Worm (Caenorhabditis elegans) whole organism, L2 larva: ENCODE results near the gene F46B6.10.
A peak's percentile ranks its signal among the peaks of the same experiment; 100 is the strongest.

Experiments
- C34F6.9 ChIP-seq: fragments of 150-350 bp; optimal IDR thresholded peaks from 2 replicates; lab custom pipeline; 2014; ENCODE audit warnings: missing biosample characterization, missing genetic modification characterization
- F13H6.1 ChIP-seq: sonication (generic microtip); optimal IDR thresholded peaks from 2 replicates; lab custom pipeline; 2016; ENCODE audit warnings: missing genetic modification characterization, missing compliant biosample characterization
- R02D3.7 ChIP-seq: fragments of 150-350 bp; optimal IDR thresholded peaks from 2 replicates; lab custom pipeline; 2014; ENCODE audit warnings: missing biosample characterization, missing genetic modification characterization
- Y55F3AM.14 ChIP-seq: fragments of 200-800 bp; sonication (Bioruptor generic); optimal IDR thresholded peaks from 2 replicates; lab custom pipeline; 2018; ENCODE audit warnings: mild to moderate bottlenecking, missing genetic modification characterization, missing compliant biosample characterization
- ZK546.5 ChIP-seq: sonication (generic microtip); optimal IDR thresholded peaks from 2 replicates; lab custom pipeline; 2017; ENCODE audit warnings: missing biosample characterization, missing genetic modification characterization
- aly-2 ChIP-seq: fragments of 150-350 bp; optimal IDR thresholded peaks from 2 replicates; lab custom pipeline; 2014; ENCODE audit warnings: missing biosample characterization, missing genetic modification characterization
- blmp-1 ChIP-seq: sonication (generic microtip); optimal IDR thresholded peaks from 2 replicates; lab custom pipeline; 2017; ENCODE audit warnings: missing genetic modification characterization, mild to moderate bottlenecking, missing compliant biosample characterization, antibody characterized with exemption, moderate library complexity; ENCODE audit not compliant: insufficient read depth
- ceh-16 ChIP-seq: fragments of 150-350 bp; optimal IDR thresholded peaks from 2 replicates; lab custom pipeline; 2014; ENCODE audit warnings: missing biosample characterization, missing genetic modification characterization
- ceh-82 ChIP-seq: fragments of 150-350 bp; optimal IDR thresholded peaks from 2 replicates; lab custom pipeline; 2014; ENCODE audit warnings: missing biosample characterization, missing genetic modification characterization
- crh-2 ChIP-seq: sonication (generic microtip); optimal IDR thresholded peaks from 2 replicates; lab custom pipeline; 2017; ENCODE audit warnings: missing biosample characterization, missing genetic modification characterization
- elt-1 ChIP-seq: fragments of 150-350 bp; optimal IDR thresholded peaks from 2 replicates; lab custom pipeline; 2014; ENCODE audit warnings: missing biosample characterization, missing genetic modification characterization
- elt-3 ChIP-seq: sonication (generic microtip); optimal IDR thresholded peaks from 2 replicates; lab custom pipeline; 2017; ENCODE audit warnings: missing biosample characterization, missing genetic modification characterization
- fos-1 ChIP-seq: fragments of 150-350 bp; optimal IDR thresholded peaks from 2 replicates; lab custom pipeline; 2014; ENCODE audit warnings: missing biosample characterization, missing genetic modification characterization
- lin-11 ChIP-seq: fragments of 150-350 bp; sonication (generic microtip); optimal IDR thresholded peaks from 2 replicates; lab custom pipeline; 2014; ENCODE audit warnings: missing biosample characterization, missing genetic modification characterization, inconsistent platforms, mixed read lengths
- lin-13 ChIP-seq: fragments of 150-350 bp; optimal IDR thresholded peaks from 2 replicates; lab custom pipeline; 2014; ENCODE audit warnings: missing biosample characterization, missing genetic modification reagents, missing genetic modification characterization
- lin-39 ChIP-seq: fragments of 150-350 bp; optimal IDR thresholded peaks from 2 replicates; lab custom pipeline; 2014; ENCODE audit warnings: missing biosample characterization, missing genetic modification reagents, missing genetic modification characterization
- lsy-2 ChIP-seq, 2 experiments: fragments of 150-350 bp in 1 of 2; sonication (generic microtip) in 1 of 2; optimal IDR thresholded peaks; 2 replicates each; lab custom pipeline; 2014 to 2017; ENCODE audit warnings: missing biosample characterization in 2 of 2, missing genetic modification characterization in 2 of 2
- mbf-1 ChIP-seq: sonication (generic microtip); optimal IDR thresholded peaks from 2 replicates; lab custom pipeline; 2017; ENCODE audit warnings: missing biosample characterization, missing genetic modification characterization
- mdl-1 ChIP-seq, 2 experiments: fragments of 150-350 bp in 1 of 2; sonication (generic microtip) in 1 of 2; optimal IDR thresholded peaks; 2 replicates each; lab custom pipeline; 2017; ENCODE audit warnings: missing biosample characterization in 2 of 2, missing genetic modification characterization in 2 of 2
- nhr-11 ChIP-seq: fragments of 150-350 bp; optimal IDR thresholded peaks from 2 replicates; lab custom pipeline; 2014; ENCODE audit warnings: missing biosample characterization, missing genetic modification characterization
- nhr-12 ChIP-seq: fragments of 150-350 bp; optimal IDR thresholded peaks from 2 replicates; lab custom pipeline; 2014; ENCODE audit warnings: missing biosample characterization, missing genetic modification characterization
- nhr-129 ChIP-seq: fragments of 150-350 bp; optimal IDR thresholded peaks from 2 replicates; lab custom pipeline; 2014; ENCODE audit warnings: missing biosample characterization, missing genetic modification characterization
- nhr-237 ChIP-seq: fragments of 150-350 bp; optimal IDR thresholded peaks from 2 replicates; lab custom pipeline; 2014; ENCODE audit warnings: missing biosample characterization, missing genetic modification characterization
- nhr-25 ChIP-seq: fragments of 150-350 bp; sonication (generic microtip); optimal IDR thresholded peaks from 3 replicates; lab custom pipeline; 2014; ENCODE audit warnings: missing biosample characterization, missing genetic modification characterization
- nhr-6 ChIP-seq: fragments of 150-350 bp; optimal IDR thresholded peaks from 2 replicates; lab custom pipeline; 2014; ENCODE audit warnings: missing biosample characterization, missing genetic modification characterization
- nhr-77 ChIP-seq: fragments of 150-350 bp; optimal IDR thresholded peaks from 2 replicates; lab custom pipeline; 2014; ENCODE audit warnings: missing biosample characterization, missing genetic modification characterization
- sem-4 ChIP-seq: fragments of 150-350 bp; optimal IDR thresholded peaks from 2 replicates; lab custom pipeline; 2014; ENCODE audit warnings: missing biosample characterization, missing genetic modification reagents, missing genetic modification characterization
- skn-1 ChIP-seq: sonication (generic microtip); optimal IDR thresholded peaks from 2 replicates; lab custom pipeline; 2017; ENCODE audit warnings: missing biosample characterization, missing genetic modification characterization
- sma-3 ChIP-seq: sonication (generic microtip); optimal IDR thresholded peaks from 2 replicates; lab custom pipeline; 2016; ENCODE audit warnings: missing genetic modification reagents, missing genetic modification characterization, missing compliant biosample characterization
- sma-9 ChIP-seq, 2 experiments: fragments of 150-350 bp in 1 of 2; sonication (generic microtip) in 1 of 2; optimal IDR thresholded peaks; 2 replicates each; lab custom pipeline; 2014 to 2016; ENCODE audit warnings: missing genetic modification characterization in 2 of 2, mild to moderate bottlenecking in 1 of 2, missing biosample characterization in 1 of 2, missing compliant biosample characterization in 1 of 2, missing genetic modification reagents in 1 of 2, moderate library complexity in 1 of 2
- unc-55 ChIP-seq: fragments of 150-350 bp; sonication (generic microtip); optimal IDR thresholded peaks from 3 replicates; lab custom pipeline; 2014; ENCODE audit warnings: missing biosample characterization, missing genetic modification reagents, missing genetic modification characterization
- unc-62 ChIP-seq: fragments of 150-350 bp; optimal IDR thresholded peaks from 2 replicates; lab custom pipeline; 2014; ENCODE audit warnings: missing biosample characterization, missing genetic modification reagents, missing genetic modification characterization
- zag-1 ChIP-seq: fragments of 150-350 bp; optimal IDR thresholded peaks from 2 replicates; lab custom pipeline; 2014; ENCODE audit warnings: missing biosample characterization, missing genetic modification characterization
- ztf-1 ChIP-seq: fragments of 200-800 bp; sonication (Bioruptor generic); conservative IDR thresholded peaks from 2 replicates; pipeline ENCODE4 v1.3.6; 2022; ENCODE audit warnings: missing genetic modification characterization, missing compliant biosample characterization

F46B6.10 gene

DNA sequence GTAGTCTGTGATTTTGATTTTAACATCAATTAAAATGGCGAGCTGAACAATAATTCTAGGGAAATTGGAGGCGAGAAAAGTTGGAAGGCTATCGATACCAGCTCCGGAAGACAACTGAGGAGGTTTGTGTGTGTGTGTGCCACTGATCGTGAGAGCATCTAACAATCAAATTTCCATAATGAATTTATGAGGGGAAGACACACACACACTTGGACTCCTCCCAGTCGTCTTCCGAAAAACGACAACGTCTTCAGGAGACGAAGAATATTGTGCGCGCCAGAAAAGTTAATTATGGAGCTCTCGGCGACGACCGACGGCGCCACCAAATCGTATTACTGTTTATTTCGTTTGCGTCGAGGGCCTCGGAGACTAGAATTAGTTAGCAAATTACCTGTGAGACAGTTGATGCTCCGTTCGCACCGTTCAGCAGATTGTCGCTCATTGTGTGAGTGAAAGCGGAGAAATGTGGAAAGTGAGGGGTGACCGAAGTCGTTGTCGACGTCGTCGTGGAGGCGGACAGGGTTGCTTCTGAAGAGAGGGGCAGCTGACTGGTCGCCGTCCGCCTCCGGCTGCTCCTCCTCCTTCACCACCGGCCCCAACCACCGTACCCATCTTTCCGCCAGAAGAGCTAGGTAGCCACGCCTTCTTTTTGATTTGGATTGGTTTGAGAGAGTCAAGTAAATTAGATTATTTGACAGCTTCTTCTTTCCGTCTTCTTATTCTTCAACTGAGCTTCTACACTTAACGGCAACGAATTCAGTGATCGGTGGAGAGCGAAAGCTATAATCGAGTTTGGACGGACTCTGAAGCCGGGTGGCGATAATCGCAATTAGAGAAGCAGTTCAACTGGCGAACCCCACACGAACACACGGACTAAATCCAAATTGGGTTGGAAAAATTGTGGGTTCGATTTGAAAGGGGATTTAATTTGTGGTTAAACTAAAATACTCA lies 32.8 kb downstream of the F46B6.10 start, which contains the start of gene unc-42:
TSS of gene unc-42 (minus strand) at position 564 of the 951 bp plus-strand sequence.
- TF ChIP-seq sma-9 (GFP tag; optimal IDR thresholded peaks at IDR 0.05; lab: Kevin White, UChicago) (peak; percentile 56), sma-9 (tag; optimal IDR thresholded peaks at IDR 0.05; lab: Kevin White, UChicago) (no peak), zag-1 (tag; lab: Kevin White, UChicago) (peak; percentile 54), mbf-1 (tag; lab: Kevin White, UChicago) (no peak), lsy-2 (tag; optimal IDR thresholded peaks at IDR 0.05; lab: Kevin White, UChicago) (peak in 1 of 2 experiments; percentile 30), Y55F3AM.14 (GFP tag; lab: Kevin White, UChicago) (no peak)

DNA sequence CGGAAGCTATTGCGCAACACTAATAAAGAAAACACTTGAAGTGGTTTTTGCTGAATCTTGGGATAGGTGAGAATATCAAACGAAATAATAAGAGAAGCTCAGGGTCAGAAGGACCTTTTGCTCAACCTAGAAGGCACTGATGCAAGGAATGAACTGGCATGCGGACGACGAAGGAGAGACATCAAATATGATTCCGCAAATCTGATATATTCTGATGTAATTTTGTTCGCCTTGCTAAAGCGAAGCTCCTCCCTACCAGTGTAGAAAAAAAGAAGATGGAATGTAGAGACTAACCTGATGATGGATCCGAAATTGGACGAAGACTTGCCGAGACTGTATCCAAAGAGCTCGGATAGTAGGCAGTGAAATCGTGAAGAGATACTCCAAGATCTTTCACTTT lies 33.9 kb downstream of the F46B6.10 start:
- TF ChIP-seq nhr-77 (tag; lab: Kevin White, UChicago) (no peak), crh-2 (no peak), F13H6.1 (tag; lab: Kevin White, UChicago) (no peak), sma-9 (GFP tag; optimal IDR thresholded peaks at IDR 0.05; lab: Kevin White, UChicago) (no peak), sma-9 (tag; optimal IDR thresholded peaks at IDR 0.05; lab: Kevin White, UChicago) (no peak), fos-1 (tag; lab: Kevin White, UChicago) (no peak), ceh-16 (no peak), nhr-129 (tag; lab: Kevin White, UChicago) (no peak), elt-3 (no peak), lin-11 (tag; lab: Kevin White, UChicago) (no peak), ZK546.5 (tag; lab: Kevin White, UChicago) (no peak), C34F6.9 (tag; lab: Kevin White, UChicago) (no peak), nhr-237 (tag; lab: Kevin White, UChicago) (no peak), ceh-82 (no peak), Y55F3AM.14 (GFP tag; lab: Kevin White, UChicago) (no peak), sma-3 (GFP tag; lab: Kevin White, UChicago) (no peak), unc-55 (GFP tag; lab: Kevin White, UChicago) (no peak), unc-62 (GFP tag; lab: Kevin White, UChicago) (no peak), aly-2 (tag; lab: Kevin White, UChicago) (no peak)
- TF ChIP-seq, all 48 proteins: peak for 0

DNA sequence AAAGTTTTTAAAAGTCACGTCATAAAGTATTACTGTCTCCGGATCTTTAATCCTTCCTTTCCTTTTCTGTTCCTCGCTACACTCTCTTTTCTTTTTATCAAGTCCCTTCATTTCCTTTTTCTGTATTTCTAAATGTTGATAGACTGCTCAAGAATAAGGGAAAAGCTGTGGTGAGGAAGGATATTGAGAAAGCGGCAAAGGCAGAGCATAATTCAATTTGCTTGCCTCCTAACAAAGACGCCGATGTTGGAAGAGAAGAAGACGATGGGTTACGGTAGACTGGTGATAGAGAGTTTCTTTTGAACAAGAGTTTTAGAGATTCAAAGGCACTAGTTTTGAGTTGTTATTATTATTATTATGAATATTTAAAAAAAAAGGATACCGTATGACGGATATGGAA lies 36.2 kb downstream of the F46B6.10 start:
- TF ChIP-seq lin-13 = no peak
- no peak for TF ChIP-seq ceh-16
- peak; percentile 0 for TF ChIP-seq zag-1 (tag; lab: Kevin White, UChicago)
- TF ChIP-seq sma-9 (GFP tag; optimal IDR thresholded peaks at IDR 0.05; lab: Kevin White, UChicago) = peak; percentile 59
- no peak for TF ChIP-seq sma-9 (tag; optimal IDR thresholded peaks at IDR 0.05; lab: Kevin White, UChicago)
- TF ChIP-seq elt-1 (tag; lab: Kevin White, UChicago) = no peak
- TF ChIP-seq sem-4 (tag; lab: Kevin White, UChicago) = peak; percentile 12
- TF ChIP-seq C34F6.9 (tag; lab: Kevin White, UChicago) = peak; percentile 39
- TF ChIP-seq nhr-11 (tag; lab: Kevin White, UChicago) = no peak
- TF ChIP-seq fos-1 (tag; lab: Kevin White, UChicago) = no peak
- peak; percentile 20 to 81 for TF ChIP-seq lsy-2 (tag; optimal IDR thresholded peaks at IDR 0.05; lab: Kevin White, UChicago)
- TF ChIP-seq nhr-6 = peak; percentile 2
- no peak for TF ChIP-seq elt-3
- no peak for TF ChIP-seq unc-55 (GFP tag; lab: Kevin White, UChicago)
- TF ChIP-seq mbf-1 (tag; lab: Kevin White, UChicago) = no peak
- no peak for TF ChIP-seq skn-1 (tag; lab: Kevin White, UChicago)
- TF ChIP-seq, all 48 proteins: peak for 6

DNA sequence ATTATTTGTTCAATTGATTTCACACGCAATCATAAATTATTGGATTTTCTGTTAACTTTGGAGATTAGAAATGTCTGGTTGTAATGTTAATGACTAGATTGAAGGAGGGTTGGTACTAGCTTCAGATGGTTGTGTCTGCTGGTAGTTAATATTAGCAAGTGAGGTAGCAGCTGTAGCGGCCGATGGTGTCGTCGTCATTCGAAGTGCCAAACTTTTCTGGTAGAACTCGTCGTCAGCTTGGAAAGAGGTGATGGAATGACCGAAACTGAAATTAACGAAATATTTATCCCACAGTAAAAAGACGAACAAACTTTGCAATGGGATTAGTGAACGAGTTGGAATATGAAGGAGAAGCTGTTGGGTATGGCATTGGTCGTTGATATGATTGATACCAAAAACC lies 37.3 kb downstream of the F46B6.10 start:
- no peak for TF ChIP-seq skn-1 (tag; lab: Kevin White, UChicago)
- TF ChIP-seq zag-1 (tag; lab: Kevin White, UChicago) = no peak
- no peak for TF ChIP-seq nhr-12 (tag; lab: Kevin White, UChicago)
- TF ChIP-seq nhr-25 (tag; lab: Kevin White, UChicago) = no peak

DNA sequence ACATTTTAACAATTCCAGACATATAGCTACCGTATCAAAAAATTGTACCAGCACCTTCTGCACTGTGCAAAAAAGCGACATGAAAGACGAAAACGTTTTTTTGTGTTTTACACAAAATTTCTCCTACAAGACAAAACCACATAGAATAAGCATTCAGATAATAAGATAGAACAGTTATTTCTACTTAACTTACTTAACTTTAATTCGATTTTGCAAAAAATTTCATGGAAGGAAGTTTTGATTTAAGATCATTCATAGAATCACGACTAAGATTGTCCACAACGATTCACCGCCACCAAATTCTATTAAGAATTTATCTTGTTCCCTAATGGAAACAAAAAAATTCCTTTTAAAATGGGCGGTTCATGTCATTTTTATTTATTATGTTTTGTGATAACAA lies 38.1 kb downstream of the F46B6.10 start:
- TF ChIP-seq lin-39 (tag; lab: Kevin White, UChicago) = no peak
- TF ChIP-seq unc-55 (GFP tag; lab: Kevin White, UChicago) = no peak
- TF ChIP-seq ceh-82 = no peak
- no peak for TF ChIP-seq ztf-1
- no peak for TF ChIP-seq nhr-25 (tag; lab: Kevin White, UChicago)
- no peak for TF ChIP-seq mbf-1 (tag; lab: Kevin White, UChicago)
- no peak for TF ChIP-seq blmp-1 (tag; lab: Kevin White, UChicago)
- TF ChIP-seq R02D3.7 (tag; lab: Kevin White, UChicago) = no peak
- no peak for TF ChIP-seq elt-3
- no peak for TF ChIP-seq mdl-1 (tag; optimal IDR thresholded peaks at IDR 0.05; lab: Kevin White, UChicago)
- TF ChIP-seq sem-4 (tag; lab: Kevin White, UChicago) = no peak
- no peak for TF ChIP-seq nhr-11 (tag; lab: Kevin White, UChicago)
- TF ChIP-seq ceh-16 = no peak
